Worm (Caenorhabditis elegans) whole organism, dauer: ENCODE data around the gene F35C5.1.

Source experiments
- unc-62 ChIP-seq: sonication (generic microtip); optimal IDR thresholded peaks from 2 replicates; lab custom pipeline; 2017; ENCODE audit warnings: missing biosample characterization, missing genetic modification reagents, missing genetic modification characterization

The F35C5.1 gene

DNA sequence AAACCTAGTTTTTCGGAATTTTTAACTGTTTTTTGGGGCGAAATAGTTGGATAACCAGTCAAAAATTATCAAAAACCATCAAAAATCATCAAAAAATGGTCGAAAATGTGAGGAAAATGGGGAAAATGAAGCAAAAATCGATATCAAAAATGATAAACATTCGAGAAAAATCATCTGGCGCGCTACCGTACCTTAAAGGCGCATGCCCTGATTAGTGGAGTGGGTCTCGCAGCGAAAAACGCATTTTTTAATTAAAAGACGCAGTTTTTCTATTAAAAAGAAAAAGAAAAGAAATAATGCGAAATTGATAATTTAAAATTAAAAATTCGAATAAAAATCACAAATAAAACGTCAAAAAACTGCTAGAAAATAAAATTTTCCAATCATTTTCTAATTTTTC lies at the start of gene F35C5.1:
Gene F35C5.1 (plus strand): TSS at position 399 of the 400 bp plus-strand sequence.
- TF ChIP-seq unc-62, result no peak

DNA sequence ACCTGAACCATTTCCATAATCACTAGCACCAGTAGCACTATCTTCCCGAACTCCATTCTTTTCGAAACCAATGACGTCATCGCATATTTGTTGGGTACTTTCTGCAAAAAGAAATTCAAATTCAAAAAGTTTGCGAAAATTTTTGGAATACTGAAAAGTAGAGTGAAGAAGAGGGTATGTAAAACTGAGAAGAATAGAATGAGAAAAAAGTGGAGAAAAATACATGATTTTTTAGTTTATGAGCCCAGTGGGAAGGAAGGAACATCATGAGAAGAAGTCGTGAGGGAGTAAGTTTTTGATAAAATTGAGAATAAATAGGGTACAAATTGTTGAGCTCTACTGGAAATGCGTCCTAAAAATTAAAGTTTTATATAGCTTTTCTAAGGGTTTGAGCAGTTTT lies 40.5 kb upstream of the F35C5.1 start, which contains the start of gene lgc-35:
Gene lgc-35 (minus strand): TSS at position 101 of the 400 bp plus-strand sequence.
- no peak for TF ChIP-seq unc-62

ce11 chrII:12847736-12848135 lies 32.9 kb upstream of the F35C5.1 start, which contains the start of gene pes-10:
Gene pes-10 (minus strand): TSS chrII:12847836.
- TF ChIP-seq unc-62, result no peak

DNA sequence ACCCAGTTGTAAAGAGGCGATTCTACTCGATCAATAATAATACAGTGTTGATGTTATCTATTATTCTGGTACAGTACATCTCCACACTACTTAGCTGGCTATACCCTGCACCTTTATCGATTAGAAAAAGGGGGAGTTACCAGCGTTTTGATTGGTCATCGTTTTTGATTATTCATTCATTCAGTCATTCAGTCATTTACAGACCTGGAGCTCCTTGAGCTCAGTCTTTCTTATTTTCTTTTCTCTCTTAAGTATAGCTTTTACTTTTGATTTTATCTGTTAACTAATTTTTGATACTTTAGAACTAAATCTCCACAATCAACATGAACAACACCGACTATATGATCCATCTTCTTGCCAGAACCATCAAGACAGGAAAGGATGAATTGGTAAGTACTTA lies 30.5 kb upstream of the F35C5.1 start, which contains the start of gene Y46G5A.28:
Gene Y46G5A.28 (plus strand): TSS at position 301 of the 400 bp plus-strand sequence.
- no peak for TF ChIP-seq unc-62

ce11 chrII:12855900-12856299 lies 24.7 kb upstream of the F35C5.1 start, which contains the start of gene Y46G5A.29:
Gene Y46G5A.29 (plus strand): TSS chrII:12856200.
- TF ChIP-seq unc-62, result no peak

DNA sequence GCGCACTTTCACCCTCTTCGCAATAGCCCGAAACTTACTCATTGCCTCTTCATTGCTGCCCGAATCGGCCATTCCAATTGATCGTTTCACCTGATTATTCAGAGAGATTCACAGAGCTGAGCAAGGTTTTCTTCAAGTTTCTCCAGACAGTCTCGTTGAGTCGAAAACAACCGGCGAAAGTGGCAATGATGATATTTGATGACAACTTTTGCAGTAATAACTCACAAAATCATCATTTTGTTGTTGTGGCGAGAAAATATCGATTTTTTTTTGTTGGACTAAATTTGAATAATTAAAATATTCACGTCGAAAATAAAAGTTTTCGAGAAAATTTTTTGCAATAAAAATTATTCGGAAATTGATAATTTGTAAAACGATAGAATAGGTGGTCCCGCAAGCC lies 15.0 kb upstream of the F35C5.1 start, which contains the start of gene snf-5:
Gene snf-5 (minus strand): TSS at position 182 of the 400 bp plus-strand sequence.
- TF ChIP-seq unc-62, result no peak

- TF ChIP-seq unc-62, result no peak
These were observed 14.5 kb upstream of the F35C5.1 start for ce11 chrII:12866079-12866478.

DNA sequence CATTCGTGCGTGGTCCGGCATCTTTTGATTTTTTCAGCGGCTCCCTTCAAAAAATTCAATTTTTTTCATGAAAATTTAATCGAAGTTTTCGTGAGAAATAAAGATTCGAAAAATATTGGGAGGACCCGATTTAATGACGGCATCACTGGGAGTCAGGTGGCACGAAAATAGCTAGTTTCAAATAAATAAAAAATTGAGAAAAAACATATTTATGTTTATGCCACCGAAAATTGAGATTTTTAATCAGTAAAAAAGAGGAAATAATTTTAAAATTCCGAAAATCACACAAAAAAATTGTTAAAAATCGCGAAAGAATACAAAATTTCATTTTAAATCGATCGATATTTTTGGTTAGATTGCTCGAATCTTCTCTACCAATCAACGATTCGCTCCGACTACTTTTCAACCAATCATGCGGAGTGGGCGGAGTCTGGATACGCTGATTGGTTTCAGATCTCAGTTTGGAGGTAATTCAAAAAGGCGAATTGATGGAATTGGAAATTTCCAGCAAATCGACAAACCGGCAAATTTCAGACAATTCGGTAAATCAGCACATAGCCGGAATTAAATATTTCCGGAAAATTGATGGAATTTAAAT lies 2.4 kb upstream of the F35C5.1 start, which contains the start of gene gsy-1:
Gene gsy-1 (minus strand): TSS at position 51 of the 598 bp plus-strand sequence.
- no peak for TF ChIP-seq unc-62

DNA sequence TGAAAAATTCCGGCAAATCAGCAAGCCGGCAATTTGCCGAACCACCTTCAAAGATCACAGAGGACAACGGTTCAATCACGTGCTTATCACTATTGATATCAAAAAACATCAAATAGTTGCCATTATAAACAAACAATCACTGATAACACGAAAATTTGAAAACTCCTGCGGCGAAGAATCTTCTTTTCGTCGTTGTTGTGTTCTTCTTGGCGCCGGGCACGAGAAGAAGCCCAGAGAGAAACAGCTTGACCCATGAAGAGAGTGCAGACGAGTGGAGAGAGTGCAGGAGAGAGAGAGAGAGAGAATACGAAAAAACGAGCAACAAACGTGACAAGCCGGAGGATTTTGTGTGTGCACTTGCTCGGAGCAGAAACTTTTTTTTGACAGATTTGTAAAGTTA lies 1.9 kb upstream of the F35C5.1 start:
- TF ChIP-seq unc-62, result no peak

- no peak for TF ChIP-seq unc-62
These were observed 846 bp upstream of the F35C5.1 start for ce11 chrII:12879758-12880157.

DNA sequence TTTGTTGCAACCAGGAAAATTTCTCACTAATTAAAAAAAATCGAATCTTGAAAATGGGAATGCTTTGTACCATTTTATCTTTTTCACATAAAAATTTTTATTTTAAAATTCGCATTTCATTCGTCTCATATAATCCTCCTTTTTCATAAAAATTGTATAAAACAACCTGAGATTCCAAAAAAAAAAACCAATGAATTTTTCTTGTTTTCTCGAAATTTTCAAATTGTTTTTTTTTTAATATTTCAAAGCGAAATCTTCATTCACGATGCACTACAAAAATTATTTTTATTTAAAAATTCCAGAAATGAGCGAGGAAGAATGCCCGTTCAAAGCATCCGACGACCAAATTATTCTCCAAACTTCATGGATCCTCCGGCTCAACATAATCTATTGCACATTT lies 4.4 kb downstream of the F35C5.1 start, which contains the start of gene sra-14:
Gene sra-14 (plus strand): TSS at position 301 of the 400 bp plus-strand sequence.
- no peak for TF ChIP-seq unc-62

DNA sequence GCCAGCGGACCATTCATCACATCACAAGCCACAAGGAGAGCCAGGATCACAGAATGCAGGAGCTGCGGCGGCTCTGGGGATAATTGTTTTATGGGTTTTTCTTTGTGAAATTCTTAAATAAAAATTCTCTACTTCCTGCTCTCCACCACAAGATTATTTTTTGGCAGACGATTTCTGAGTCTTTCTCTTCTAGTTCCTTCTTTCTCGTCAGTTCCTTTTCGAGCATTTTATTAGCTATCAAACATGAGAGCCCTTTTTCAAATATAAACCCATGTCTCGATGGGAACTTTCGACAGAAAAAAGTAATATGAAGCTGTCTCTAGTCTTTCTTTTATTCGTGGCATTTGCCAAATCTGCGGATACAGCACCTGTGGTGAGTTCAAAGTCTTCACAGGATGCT lies 7.9 kb downstream of the F35C5.1 start, which contains the start of gene F35C5.3:
Gene F35C5.3 (plus strand): TSS at position 301 of the 400 bp plus-strand sequence.
- no peak for TF ChIP-seq unc-62

DNA sequence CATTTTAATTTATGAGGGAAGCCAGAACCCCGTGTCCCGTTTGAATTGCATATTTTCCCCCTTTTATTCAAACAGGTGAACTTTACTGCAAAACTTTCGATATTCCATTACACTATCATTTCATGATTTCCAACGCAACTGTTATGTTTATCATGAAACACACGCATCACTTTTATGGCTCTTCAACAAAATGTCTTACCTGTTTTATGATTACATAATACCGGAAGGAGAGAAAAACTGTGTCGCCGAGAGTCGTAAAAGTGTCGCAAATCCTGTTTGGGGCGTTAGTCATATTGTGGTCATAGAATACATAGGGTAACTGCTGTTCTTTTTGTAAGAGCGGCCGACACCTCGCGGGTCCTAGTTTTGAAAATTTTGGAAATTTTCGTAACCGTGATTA lies 11.8 kb downstream of the F35C5.1 start:
- TF ChIP-seq unc-62, result no peak

ce11 chrII:12895078-12895670 lies 14.6 kb downstream of the F35C5.1 start, which contains the start of the genes clec-62 and clec-63:
Gene clec-62 (minus strand): TSS chrII:12895128.
Gene clec-63 (plus strand): TSS chrII:12895638.
- TF ChIP-seq unc-62, result no peak

- TF ChIP-seq unc-62, result no peak
These were observed 16.1 kb downstream of the F35C5.1 start for ce11 chrII:12896666-12897065.

- no peak for TF ChIP-seq unc-62
These were observed 16.8 kb downstream of the F35C5.1 start for ce11 chrII:12897361-12897760.

- no peak for TF ChIP-seq unc-62
These were observed 17.3 kb downstream of the F35C5.1 start, which contains the start of gene clec-64 for ce11 chrII:12897942-12898341. Gene clec-64 (plus strand): TSS chrII:12898242.

- TF ChIP-seq unc-62, result no peak
These were observed 20.4 kb downstream of the F35C5.1 start, which contains the start of gene clec-65 for ce11 chrII:12901025-12901424. Gene clec-65 (plus strand): TSS chrII:12901325.
